Fruit fly (Drosophila melanogaster): ENCODE measurements around the gene CG15478.

- no peak for TF ChIP-seq insv (optimal IDR thresholded peaks at IDR 0.05)
- TF ChIP-seq h (optimal IDR thresholded peaks at IDR 0.05) = no peak
- TF ChIP-seq psq (optimal IDR thresholded peaks at IDR 0.05) = no peak
- no peak for TF ChIP-seq Myc (optimal IDR thresholded peaks at IDR 0.05)
- TF ChIP-seq ttk (optimal IDR thresholded peaks at IDR 0.05) = no peak
- no peak for TF ChIP-seq Sin3A (optimal IDR thresholded peaks at IDR 0.05)
These were observed 22.2 kb downstream of the CG15478 start for dm6 chrX:7695391-7696053.

All from Kc167 (cell line).